Fruit fly (Drosophila melanogaster) whole organism, wandering third instar larva: ENCODE data around the gene Cpr78E.
A peak's percentile ranks its signal among the peaks of the same experiment; 100 is the strongest.

Experiments used
- Abd-B ChIP-seq: fragments of >200 bp; optimal IDR thresholded peaks from 2 replicates; lab custom pipeline; 2017; ENCODE audit warnings: missing biosample characterization, missing genetic modification characterization
- CG32264 ChIP-seq: fragments of 200-800 bp; sonication (Bioruptor generic); optimal IDR thresholded peaks from 2 replicates; lab custom pipeline; 2016; ENCODE audit warnings: missing biosample characterization, missing genetic modification characterization
- CG9705 ChIP-seq: fragments of 200-800 bp; sonication (Bioruptor generic); optimal IDR thresholded peaks from 2 replicates; lab custom pipeline; 2018; ENCODE audit warnings: missing biosample characterization, mild to moderate bottlenecking, missing genetic modification characterization
- CrebA ChIP-seq: fragments of 200-800 bp; sonication (Bioruptor generic); optimal IDR thresholded peaks from 2 replicates; lab custom pipeline; 2016; ENCODE audit warnings: missing biosample characterization, mild to moderate bottlenecking, missing genetic modification characterization, borderline replicate concordance
- Dfd ChIP-seq: fragments of >200 bp; optimal IDR thresholded peaks from 2 replicates; lab custom pipeline; 2017; ENCODE audit warnings: missing biosample characterization, missing genetic modification characterization
- Dif ChIP-seq: fragments of 200-275, 200-300 bp; sonication (Bioruptor generic); optimal IDR thresholded peaks from 2 replicates; lab custom pipeline; 2018; ENCODE audit warnings: missing biosample characterization, missing genetic modification characterization; ENCODE audit not compliant: partially characterized antibody
- GATAd ChIP-seq: sonication (Bioruptor generic); optimal IDR thresholded peaks from 2 replicates; lab custom pipeline; 2016; ENCODE audit warnings: missing biosample characterization, missing genetic modification characterization
- HLH106 ChIP-seq: fragments of 200-800 bp; optimal IDR thresholded peaks from 3 replicates; lab custom pipeline; 2019; ENCODE audit warnings: missing biosample characterization, mild to moderate bottlenecking, missing genetic modification characterization, moderate library complexity
- Hnf4 ChIP-seq: fragments of 200-800 bp; sonication (Bioruptor generic); optimal IDR thresholded peaks from 2 replicates; lab custom pipeline; 2016; ENCODE audit warnings: missing biosample characterization, mild to moderate bottlenecking, missing genetic modification characterization
- Hr78 ChIP-seq: fragments of >200 bp; optimal IDR thresholded peaks from 2 replicates; lab custom pipeline; 2017; ENCODE audit warnings: missing biosample characterization, missing genetic modification characterization
- Hr83 ChIP-seq: fragments of 200-300 bp; sonication (Bioruptor generic); optimal IDR thresholded peaks from 2 replicates; lab custom pipeline; 2016; ENCODE audit warnings: missing biosample characterization, mild to moderate bottlenecking, missing genetic modification characterization, moderate library complexity; ENCODE audit not compliant: poor library complexity, severe bottlenecking
- Jra ChIP-seq: sonication (Bioruptor generic); optimal IDR thresholded peaks from 2 replicates; lab custom pipeline; 2016; ENCODE audit warnings: missing biosample characterization, missing genetic modification characterization
- Mio ChIP-seq: sonication (Bioruptor generic); optimal IDR thresholded peaks from 2 replicates; lab custom pipeline; 2016; ENCODE audit warnings: missing biosample characterization, missing genetic modification characterization
- Myc ChIP-seq: fragments of >200 bp; optimal IDR thresholded peaks from 2 replicates; lab custom pipeline; 2017
- N ChIP-seq: fragments of >200 bp; optimal IDR thresholded peaks from 2 replicates; lab custom pipeline; 2018; ENCODE audit warnings: missing biosample characterization, missing external identifiers, missing genetic modification characterization
- OdsH ChIP-seq: fragments of 200-800 bp; sonication (Bioruptor generic); optimal IDR thresholded peaks from 2 replicates; lab custom pipeline; 2016; ENCODE audit warnings: missing biosample characterization, mild to moderate bottlenecking, missing genetic modification characterization
- Rel ChIP-seq, 2 experiments: fragments of 200-800 bp; sonication (Bioruptor generic) in 1 of 2; optimal IDR thresholded peaks; 2 replicates in 1 of 2; 3 replicates in 1 of 2; lab custom pipeline; 2016 to 2019; ENCODE audit warnings: mild to moderate bottlenecking in 2 of 2, missing biosample characterization in 2 of 2, missing genetic modification characterization in 2 of 2, moderate library complexity in 1 of 2
- Sp1 ChIP-seq: fragments of 200-800 bp; sonication (Bioruptor generic); optimal IDR thresholded peaks from 3 replicates; lab custom pipeline; 2019; ENCODE audit warnings: missing biosample characterization, mild to moderate bottlenecking, missing genetic modification characterization, moderate library complexity
- Vsx2 ChIP-seq: fragments of 200-300, 225-300 bp; sonication (Bioruptor generic); optimal IDR thresholded peaks from 2 replicates; lab custom pipeline; 2018; ENCODE audit warnings: missing biosample characterization, missing genetic modification characterization; ENCODE audit not compliant: partially characterized antibody
- br ChIP-seq: fragments of 200-800 bp; sonication (Bioruptor generic); optimal IDR thresholded peaks from 2 replicates; lab custom pipeline; 2016; ENCODE audit warnings: missing biosample characterization, missing genetic modification characterization
- brk ChIP-seq: fragments of 200-800 bp; sonication (Bioruptor generic); optimal IDR thresholded peaks from 2 replicates; lab custom pipeline; 2016; ENCODE audit warnings: missing biosample characterization, mild to moderate bottlenecking, missing genetic modification characterization
- dl ChIP-seq, 2 experiments: fragments of 175-275, 200-275 bp in 1 of 2; fragments of 200-275 bp in 1 of 2; sonication (Bioruptor generic); optimal IDR thresholded peaks; lab custom pipeline; 2018; ENCODE audit warnings: mild to moderate bottlenecking in 2 of 2, missing biosample characterization in 2 of 2, missing genetic modification characterization in 2 of 2, moderate library complexity in 2 of 2; ENCODE audit not compliant: partially characterized antibody in 2 of 2, insufficient read depth in 1 of 2
- dmrt93B ChIP-seq: fragments of 200-800 bp; sonication (Bioruptor generic); optimal IDR thresholded peaks from 2 replicates; lab custom pipeline; 2018; ENCODE audit warnings: missing biosample characterization, mild to moderate bottlenecking, missing genetic modification characterization
- dsf ChIP-seq: sonication (Bioruptor generic); optimal IDR thresholded peaks from 2 replicates; lab custom pipeline; 2016; ENCODE audit warnings: missing biosample characterization, missing genetic modification characterization, borderline replicate concordance
- ey ChIP-seq: fragments of 200-800 bp; sonication (Bioruptor generic); optimal IDR thresholded peaks from 2 replicates; lab custom pipeline; 2016; ENCODE audit warnings: missing biosample characterization, missing genetic modification characterization
- foxo ChIP-seq, 2 experiments: fragments of 200-800 bp; sonication (Bioruptor generic); optimal IDR thresholded peaks; 2 replicates in 1 of 2; 3 replicates in 1 of 2; lab custom pipeline; 2016 to 2017; ENCODE audit warnings: missing biosample characterization in 2 of 2, missing genetic modification characterization in 2 of 2
- fru ChIP-seq: fragments of 200-800 bp; sonication (Bioruptor generic); optimal IDR thresholded peaks from 3 replicates; lab custom pipeline; 2016; ENCODE audit warnings: missing biosample characterization, mild to moderate bottlenecking, missing genetic modification characterization
- h ChIP-seq: fragments of 200-800 bp; sonication (Bioruptor generic); optimal IDR thresholded peaks from 3 replicates; lab custom pipeline; 2016; ENCODE audit warnings: missing biosample characterization, mild to moderate bottlenecking, missing genetic modification characterization
- jim ChIP-seq: fragments of 175-275, 200-325 bp; sonication (Bioruptor generic); optimal IDR thresholded peaks from 2 replicates; lab custom pipeline; 2016; ENCODE audit warnings: missing biosample characterization, mild to moderate bottlenecking, missing genetic modification characterization
- lola ChIP-seq: fragments of >200 bp; optimal IDR thresholded peaks from 2 replicates; lab custom pipeline; 2017; ENCODE audit warnings: missing biosample characterization, missing genetic modification characterization
- pan ChIP-seq: fragments of >200 bp; optimal IDR thresholded peaks from 2 replicates; lab custom pipeline; 2017
- psq ChIP-seq: fragments of 200-800 bp; sonication (Bioruptor generic); optimal IDR thresholded peaks from 3 replicates; lab custom pipeline; 2017; ENCODE audit warnings: missing biosample characterization, mild to moderate bottlenecking, missing genetic modification characterization, moderate library complexity
- rgr ChIP-seq: fragments of 200-800 bp; sonication (Bioruptor generic); optimal IDR thresholded peaks from 3 replicates; lab custom pipeline; 2016; ENCODE audit warnings: missing biosample characterization, mild to moderate bottlenecking, missing genetic modification characterization
- sage ChIP-seq: fragments of 200-800 bp; sonication (Bioruptor generic); optimal IDR thresholded peaks from 2 replicates; lab custom pipeline; 2016; ENCODE audit warnings: missing biosample characterization, mild to moderate bottlenecking, missing genetic modification characterization
- sv ChIP-seq: fragments of 200-800 bp; sonication (Bioruptor generic); optimal IDR thresholded peaks from 3 replicates; lab custom pipeline; 2016; ENCODE audit warnings: missing biosample characterization, missing genetic modification characterization
- tai ChIP-seq: sonication (Bioruptor generic); optimal IDR thresholded peaks from 2 replicates; lab custom pipeline; 2016; ENCODE audit warnings: missing biosample characterization, missing genetic modification characterization
- usp ChIP-seq: fragments of >200 bp; optimal IDR thresholded peaks from 2 replicates; lab custom pipeline; 2017; ENCODE audit warnings: missing biosample characterization, missing genetic modification characterization
- woc ChIP-seq: sonication (Bioruptor generic); optimal IDR thresholded peaks from 2 replicates; lab custom pipeline; 2016; ENCODE audit warnings: missing biosample characterization, mild to moderate bottlenecking, missing genetic modification characterization

Cpr78E gene

dm6 chr3L:21644607-21645006 lies 22.2 kb downstream of the Cpr78E start, which contains the start of gene CG43980:
Gene CG43980 (plus strand): TSS chr3L:21644958.
- peak; percentile 12 for TF ChIP-seq br
- TF ChIP-seq ey, result no peak
- TF ChIP-seq usp, result no peak
- no peak for TF ChIP-seq fru (GFP tag; lab: Kevin White, UChicago)
- no peak for TF ChIP-seq dsf
- TF ChIP-seq Dif (GFP tag; lab: Kevin White, UChicago), result peak; percentile 84
- TF ChIP-seq Mio, result no peak
- no peak for TF ChIP-seq jim (GFP tag; lab: Kevin White, UChicago)
- TF ChIP-seq Vsx2, result peak; percentile 79
- peak; percentile 25 for TF ChIP-seq Rel (GFP tag; optimal IDR thresholded peaks at IDR 0.05; lab: Kevin White, UChicago)
- TF ChIP-seq Rel (tag; optimal IDR thresholded peaks at IDR 0.05; lab: Kevin White, UChicago), result no peak
- TF ChIP-seq Myc (lab: Kevin White, UChicago), result no peak
- no peak for TF ChIP-seq CG9705 (GFP tag; lab: Kevin White, UChicago)
- no peak for TF ChIP-seq Jra
- peak; percentile 66 to 81 for TF ChIP-seq dl (GFP tag; optimal IDR thresholded peaks at IDR 0.05; lab: Kevin White, UChicago; ENCODE audit: insufficient read depth in 1 of 2, partially characterized antibody in 2 of 2)
- peak; percentile 14 for TF ChIP-seq h (GFP tag; lab: Kevin White, UChicago)

dm6 chr3L:21644176-21644575 lies 22.6 kb downstream of the Cpr78E start:
- TF ChIP-seq GATAd, result no peak
- TF ChIP-seq N (GFP tag; lab: Kevin White, UChicago), result no peak
- TF ChIP-seq Hr78, result no peak
- TF ChIP-seq woc (GFP tag; lab: Kevin White, UChicago), result peak; percentile 17
- TF ChIP-seq, all 38 proteins: peak for 1

dm6 chr3L:21642908-21643572 lies 23.7 kb downstream of the Cpr78E start:
- TF ChIP-seq fru (GFP tag; lab: Kevin White, UChicago) (no peak), Vsx2 (no peak), ey (no peak), Hr83 (GFP tag; lab: Kevin White, UChicago) (no peak)

- no peak for TF ChIP-seq foxo (GFP tag; optimal IDR thresholded peaks at IDR 0.05; lab: Kevin White, UChicago)
- peak; percentile 5 for TF ChIP-seq OdsH (GFP tag; lab: Kevin White, UChicago)
- TF ChIP-seq HLH106 (tag; lab: Kevin White, UChicago), result peak; percentile 56
- no peak for TF ChIP-seq Abd-B (GFP tag; lab: Kevin White, UChicago)
- TF ChIP-seq woc (GFP tag; lab: Kevin White, UChicago), result no peak
- TF ChIP-seq br, result no peak
- no peak for TF ChIP-seq sage (GFP tag; lab: Kevin White, UChicago)
- no peak for TF ChIP-seq CrebA (GFP tag; lab: Kevin White, UChicago)
- TF ChIP-seq ey, result no peak
- TF ChIP-seq fru (GFP tag; lab: Kevin White, UChicago), result no peak
- TF ChIP-seq Hnf4 (GFP tag; lab: Kevin White, UChicago), result no peak
- TF ChIP-seq Hr78, result no peak
- TF ChIP-seq pan (lab: Kevin White, UChicago), result no peak
- TF ChIP-seq Myc (lab: Kevin White, UChicago), result peak; percentile 74
- no peak for TF ChIP-seq N (GFP tag; lab: Kevin White, UChicago)
- no peak for TF ChIP-seq Vsx2
- no peak for TF ChIP-seq lola (GFP tag; lab: Kevin White, UChicago)
- TF ChIP-seq Sp1 (GFP tag; lab: Kevin White, UChicago), result peak; percentile 46
- no peak for TF ChIP-seq Dif (GFP tag; lab: Kevin White, UChicago)
- no peak for TF ChIP-seq Rel (GFP tag; optimal IDR thresholded peaks at IDR 0.05; lab: Kevin White, UChicago)
- peak; percentile 63 for TF ChIP-seq Rel (tag; optimal IDR thresholded peaks at IDR 0.05; lab: Kevin White, UChicago)
- TF ChIP-seq CG9705 (GFP tag; lab: Kevin White, UChicago), result peak; percentile 70
- TF ChIP-seq Jra, result no peak
- no peak for TF ChIP-seq Hr83 (GFP tag; lab: Kevin White, UChicago)
- TF ChIP-seq tai (GFP tag; lab: Kevin White, UChicago), result no peak
- TF ChIP-seq psq (GFP tag; lab: Kevin White, UChicago), result no peak
- TF ChIP-seq Mio, result no peak
- peak; percentile 7 for TF ChIP-seq jim (GFP tag; lab: Kevin White, UChicago)
- no peak for TF ChIP-seq brk (GFP tag; lab: Kevin White, UChicago)
- TF ChIP-seq CG32264 (GFP tag; lab: Kevin White, UChicago), result no peak
- TF ChIP-seq Dfd, result no peak
- no peak for TF ChIP-seq usp
- no peak for TF ChIP-seq dl (GFP tag; optimal IDR thresholded peaks at IDR 0.05; lab: Kevin White, UChicago; ENCODE audit: insufficient read depth in 1 of 2, partially characterized antibody in 2 of 2)
- peak; percentile 27 for TF ChIP-seq dmrt93B
- peak; percentile 45 for TF ChIP-seq rgr
- TF ChIP-seq dsf, result no peak
- peak; percentile 10 for TF ChIP-seq sv
- TF ChIP-seq GATAd, result no peak
- peak; percentile 15 for TF ChIP-seq h (GFP tag; lab: Kevin White, UChicago)
Measured at dm6 chr3L:21640815-21641214, 26.0 kb downstream of the Cpr78E start, which contains the start of gene Atox1. Gene Atox1 (plus strand): TSS chr3L:21640995.
